Worm (Caenorhabditis elegans) whole organism, L4 larva: Measurements from ENCODE around the gene max-2.

ENCODE experiments used
- D1046.2 ChIP-seq: fragments of 200-800 bp; sonication (Bioruptor generic); IDR thresholded peaks from 2 replicates; pipeline ENCODE4 v1.3.6; 2022; ENCODE audit warnings: missing genetic modification characterization, missing compliant biosample characterization
- F37D6.2 ChIP-seq: sonication (generic microtip); optimal IDR thresholded peaks from 2 replicates; lab custom pipeline; 2016; ENCODE audit warnings: mild to moderate bottlenecking, missing genetic modification characterization, missing compliant biosample characterization
- T26A8.4 ChIP-seq: fragments of 200-800 bp; sonication (Bioruptor generic); IDR thresholded peaks from 2 replicates; pipeline ENCODE4 v1.3.6; 2022; ENCODE audit warnings: missing genetic modification characterization, missing compliant biosample characterization
- nhr-237 ChIP-seq: sonication (generic microtip); optimal IDR thresholded peaks from 2 replicates; lab custom pipeline; 2017; ENCODE audit warnings: missing biosample characterization, missing genetic modification characterization
- nhr-25 ChIP-seq: sonication (generic microtip); optimal IDR thresholded peaks from 2 replicates; lab custom pipeline; 2017; ENCODE audit warnings: missing genetic modification characterization, mild to moderate bottlenecking, missing compliant biosample characterization, antibody characterized with exemption, moderate library complexity, borderline replicate concordance; ENCODE audit not compliant: insufficient read depth
- pha-4 ChIP-seq, 2 experiments: fragments of 150-350 bp in 1 of 2; fragments of 200-800 bp in 1 of 2; sonication (Bioruptor generic) in 1 of 2; IDR thresholded peaks in 1 of 2; optimal IDR thresholded peaks in 1 of 2; 2 replicates each; pipeline versions ENCODE4 v1.3.6 to Lab custom; 2014 to 2022; ENCODE audit warnings: missing genetic modification characterization in 2 of 2, missing genetic modification reagents in 2 of 2, missing biosample characterization in 1 of 2, missing compliant biosample characterization in 1 of 2
- pqm-1 ChIP-seq: sonication (generic microtip); optimal IDR thresholded peaks from 2 replicates; lab custom pipeline; 2017; ENCODE audit warnings: missing biosample characterization, missing genetic modification characterization
- unc-62 ChIP-seq, 3 experiments: fragments of 150-350 bp in 1 of 3; sonication (generic microtip); optimal IDR thresholded peaks in 2 of 3; peaks in 1 of 3; 1 replicate in 1 of 3; 2 replicates in 2 of 3; lab custom pipeline; 2014 to 2017; ENCODE audit warnings: missing biosample characterization in 3 of 3, missing genetic modification characterization in 3 of 3, missing genetic modification reagents in 3 of 3, missing genotype in 1 of 3

DNA sequence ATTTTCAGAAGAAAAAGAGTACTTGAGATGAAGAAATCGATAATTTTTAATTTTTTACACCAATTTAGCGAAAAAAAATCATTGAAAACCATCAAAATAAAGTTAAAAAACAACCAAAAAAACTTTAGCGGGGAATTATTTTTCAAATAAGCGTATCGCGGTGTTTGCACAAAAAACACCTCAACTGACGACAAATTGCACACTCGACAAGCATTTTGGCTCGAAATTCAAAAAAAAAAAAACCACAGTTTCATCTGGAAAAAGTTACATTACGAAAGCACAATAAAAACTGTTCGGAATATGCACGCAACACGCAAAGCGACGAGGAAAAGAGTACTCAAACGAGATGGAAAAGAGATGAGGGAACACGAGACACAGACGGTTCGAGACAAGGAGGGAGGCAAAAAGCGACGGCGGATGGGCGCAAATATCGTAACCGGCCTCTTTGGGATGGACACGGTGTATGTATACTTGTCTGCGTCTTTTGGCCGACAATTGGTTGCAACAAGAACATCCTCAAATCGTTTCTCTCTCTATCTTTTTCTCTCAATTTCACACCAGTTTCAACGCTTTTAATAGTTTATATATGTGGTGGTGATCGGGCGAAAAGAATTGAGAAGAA is 5.0 kb upstream of the max-2 start:
- TF ChIP-seq nhr-237 (tag; lab: Kevin White, UChicago) = no peak
- no peak for TF ChIP-seq pqm-1
- no peak for TF ChIP-seq pha-4 (GFP tag; IDR thresholded peaks at IDR 0.05; lab: Robert Waterston, UW)
- no peak for TF ChIP-seq pha-4 (tag; optimal IDR thresholded peaks at IDR 0.05; lab: Kevin White, UChicago)
- peak; percentile 82 for TF ChIP-seq nhr-25 (tag; lab: Kevin White, UChicago)
- no peak for TF ChIP-seq F37D6.2
- TF ChIP-seq D1046.2 (GFP tag; lab: Robert Waterston, UW) = no peak
- TF ChIP-seq unc-62 (GFP tag; optimal IDR thresholded peaks at IDR 0.05 in 1 of 2; lab: Kevin White, UChicago) = peak in 1 of 2 experiments; percentile 21
- no peak for TF ChIP-seq unc-62 (tag; optimal IDR thresholded peaks at IDR 0.05; lab: Kevin White, UChicago)
- no peak for TF ChIP-seq T26A8.4 (GFP tag; lab: Robert Waterston, UW)
